Worm (Caenorhabditis elegans) whole organism, L3 larva: ENCODE data around the gene F42G4.5.

Experiments used
- R02D3.7 ChIP-seq: fragments of 150-350 bp; optimal IDR thresholded peaks from 2 replicates; lab custom pipeline; 2014; ENCODE audit warnings: missing biosample characterization, missing genetic modification characterization
- aly-2 ChIP-seq: fragments of 150-350 bp; optimal IDR thresholded peaks from 2 replicates; lab custom pipeline; 2014; ENCODE audit warnings: missing biosample characterization, missing genetic modification characterization
- ama-1 ChIP-seq: fragments of 150-350 bp; optimal IDR thresholded peaks from 2 replicates; lab custom pipeline; 2018
- ceh-16 ChIP-seq: sonication (generic microtip); optimal IDR thresholded peaks from 2 replicates; lab custom pipeline; 2017; ENCODE audit warnings: missing biosample characterization, missing genetic modification characterization
- ceh-82 ChIP-seq: fragments of 150-350 bp; optimal IDR thresholded peaks from 2 replicates; lab custom pipeline; 2014; ENCODE audit warnings: missing biosample characterization, missing genetic modification characterization
- ceh-9 ChIP-seq: sonication (generic microtip); optimal IDR thresholded peaks from 2 replicates; lab custom pipeline; 2018; ENCODE audit warnings: missing biosample characterization, missing genetic modification characterization
- daf-12 ChIP-seq: fragments of 150-350 bp; optimal IDR thresholded peaks from 2 replicates; lab custom pipeline; 2014; ENCODE audit warnings: missing biosample characterization, missing genetic modification reagents, missing genetic modification characterization
- egl-27 ChIP-seq: sonication (generic microtip); optimal IDR thresholded peaks from 4 replicates; lab custom pipeline; 2017; ENCODE audit warnings: missing biosample characterization, missing genetic modification reagents, missing genetic modification characterization
- egl-5 ChIP-seq: fragments of 150-350 bp; optimal IDR thresholded peaks from 2 replicates; lab custom pipeline; 2017; ENCODE audit warnings: missing biosample characterization, missing genetic modification reagents, missing genetic modification characterization, inconsistent platforms
- elt-2 ChIP-seq: sonication (generic microtip); optimal IDR thresholded peaks from 2 replicates; lab custom pipeline; 2016; ENCODE audit warnings: missing genetic modification reagents, mild to moderate bottlenecking, missing genetic modification characterization, missing compliant biosample characterization
- elt-3 ChIP-seq, 3 experiments: fragments of 150-350 bp in 1 of 3; sonication (generic microtip) in 2 of 3; optimal IDR thresholded peaks; 2 replicates in 2 of 3; 4 replicates in 1 of 3; lab custom pipeline; 2014 to 2017; ENCODE audit warnings: missing biosample characterization in 3 of 3, missing genetic modification characterization in 3 of 3
- eor-1 ChIP-seq, 2 experiments: fragments of 150-350 bp; optimal IDR thresholded peaks; 2 replicates each; lab custom pipeline; 2014 to 2018; ENCODE audit warnings: missing biosample characterization in 2 of 2, missing genetic modification characterization in 2 of 2
- fkh-10 ChIP-seq: sonication (generic microtip); optimal IDR thresholded peaks from 2 replicates; lab custom pipeline; 2017; ENCODE audit warnings: missing biosample characterization, missing genetic modification reagents, missing genetic modification characterization
- fkh-2 ChIP-seq: fragments of 150-350 bp; optimal IDR thresholded peaks from 2 replicates; lab custom pipeline; 2014; ENCODE audit warnings: missing biosample characterization, missing genetic modification reagents, missing genetic modification characterization
- hmg-11 ChIP-seq: sonication (generic microtip); optimal IDR thresholded peaks from 2 replicates; lab custom pipeline; 2016; ENCODE audit warnings: missing genetic modification characterization, missing compliant biosample characterization
- lin-15B ChIP-seq: fragments of 150-350 bp; optimal IDR thresholded peaks from 2 replicates; lab custom pipeline; 2014; ENCODE audit warnings: missing biosample characterization, missing genetic modification characterization
- lin-39 ChIP-seq: fragments of 150-350 bp; optimal IDR thresholded peaks from 2 replicates; lab custom pipeline; 2018; ENCODE audit warnings: missing biosample characterization, missing genetic modification reagents, missing genetic modification characterization
- lsy-12 ChIP-seq: sonication (generic microtip); optimal IDR thresholded peaks from 2 replicates; lab custom pipeline; 2016; ENCODE audit warnings: mild to moderate bottlenecking, missing genetic modification characterization, missing compliant biosample characterization
- mml-1 ChIP-seq: fragments of 150-350 bp; sonication (generic microtip); optimal IDR thresholded peaks from 3 replicates; lab custom pipeline; 2014; ENCODE audit warnings: missing biosample characterization, missing genetic modification characterization
- nfya-1 ChIP-seq: sonication (generic microtip); optimal IDR thresholded peaks from 2 replicates; lab custom pipeline; 2017; ENCODE audit warnings: missing genetic modification characterization, mild to moderate bottlenecking, missing compliant biosample characterization, antibody characterized with exemption, moderate library complexity; ENCODE audit not compliant: insufficient read depth
- nhr-11 ChIP-seq: fragments of 150-350 bp; optimal IDR thresholded peaks from 2 replicates; lab custom pipeline; 2014; ENCODE audit warnings: missing biosample characterization, missing genetic modification characterization
- nhr-12 ChIP-seq: fragments of 150-350 bp; optimal IDR thresholded peaks from 2 replicates; lab custom pipeline; 2014; ENCODE audit warnings: missing biosample characterization, missing genetic modification characterization
- nhr-23 ChIP-seq: fragments of 150-350 bp; optimal IDR thresholded peaks from 2 replicates; lab custom pipeline; 2014; ENCODE audit warnings: missing biosample characterization, missing genetic modification reagents, missing genetic modification characterization
- nhr-237 ChIP-seq: fragments of 150-350 bp; optimal IDR thresholded peaks from 2 replicates; lab custom pipeline; 2014; ENCODE audit warnings: missing biosample characterization, missing genetic modification characterization
- nhr-25 ChIP-seq: sonication (generic microtip); optimal IDR thresholded peaks from 2 replicates; lab custom pipeline; 2017; ENCODE audit warnings: missing biosample characterization, missing genetic modification characterization
- nhr-28 ChIP-seq: fragments of 150-350 bp; optimal IDR thresholded peaks from 2 replicates; lab custom pipeline; 2014; ENCODE audit warnings: missing biosample characterization, missing genetic modification characterization
- nhr-43 ChIP-seq: sonication (generic microtip); optimal IDR thresholded peaks from 2 replicates; lab custom pipeline; 2016; ENCODE audit warnings: mild to moderate bottlenecking, missing genetic modification characterization, missing compliant biosample characterization; ENCODE audit not compliant: poor library complexity, severe bottlenecking
- nhr-67 ChIP-seq: fragments of 150-350 bp; optimal IDR thresholded peaks from 2 replicates; lab custom pipeline; 2014; ENCODE audit warnings: missing biosample characterization, missing genetic modification characterization
- nhr-76 ChIP-seq: fragments of 150-350 bp; sonication (generic microtip); optimal IDR thresholded peaks from 5 replicates; lab custom pipeline; 2014; ENCODE audit warnings: missing biosample characterization, missing genetic modification characterization
- pqm-1 ChIP-seq: fragments of 150-350 bp; optimal IDR thresholded peaks from 2 replicates; lab custom pipeline; 2017; ENCODE audit warnings: missing biosample characterization, missing genetic modification characterization, inconsistent platforms
- skn-1 ChIP-seq: fragments of 150-350 bp; optimal IDR thresholded peaks from 2 replicates; lab custom pipeline; 2014; ENCODE audit warnings: missing biosample characterization, missing genetic modification characterization
- snpc-4 ChIP-seq: fragments of 150-350 bp; optimal IDR thresholded peaks from 2 replicates; lab custom pipeline; 2014; ENCODE audit warnings: missing biosample characterization, missing genetic modification characterization
- tbx-2 ChIP-seq: sonication (generic microtip); optimal IDR thresholded peaks from 2 replicates; lab custom pipeline; 2016; ENCODE audit warnings: mild to moderate bottlenecking, missing genetic modification characterization, missing compliant biosample characterization
- unc-39 ChIP-seq: sonication (generic microtip); optimal IDR thresholded peaks from 4 replicates; lab custom pipeline; 2017; ENCODE audit warnings: missing biosample characterization, missing genetic modification characterization
- ztf-11 ChIP-seq: fragments of 150-350 bp; optimal IDR thresholded peaks from 2 replicates; lab custom pipeline; 2014; ENCODE audit warnings: missing biosample characterization, missing genetic modification characterization

Gene F42G4.5

DNA sequence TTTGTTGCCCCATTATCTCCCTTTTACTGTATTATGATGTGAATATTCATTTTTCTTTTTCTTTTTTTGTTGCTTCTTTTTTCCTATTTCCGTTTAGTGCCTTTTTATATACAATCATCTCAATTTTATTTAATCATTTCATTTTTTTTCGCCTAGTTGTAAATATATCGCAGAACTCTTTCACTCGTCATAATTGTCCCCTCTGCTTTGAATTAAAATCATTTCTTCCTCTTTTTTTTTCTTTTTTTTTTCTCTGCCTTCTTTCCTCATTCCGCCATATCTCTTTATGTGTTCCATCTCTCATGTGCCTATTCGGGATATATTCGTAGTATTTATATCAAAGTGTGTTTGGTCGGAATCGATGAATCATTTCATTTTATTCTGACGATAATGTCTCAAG lies 17.8 kb downstream of the F42G4.5 start, which contains the start of gene Y81G3A.4:
Gene Y81G3A.4, plus strand, starts transcription at position 301 of the 400 bp plus-strand sequence.
- TF ChIP-seq fkh-2 (tag; lab: Kevin White, UChicago), result no peak
- TF ChIP-seq nhr-237 (tag; lab: Kevin White, UChicago), result no peak
- no peak for TF ChIP-seq R02D3.7
- TF ChIP-seq lsy-12 (tag; lab: Kevin White, UChicago), result no peak
- no peak for TF ChIP-seq aly-2 (tag; lab: Kevin White, UChicago)
- no peak for TF ChIP-seq egl-27 (tag; lab: Kevin White, UChicago)

DNA sequence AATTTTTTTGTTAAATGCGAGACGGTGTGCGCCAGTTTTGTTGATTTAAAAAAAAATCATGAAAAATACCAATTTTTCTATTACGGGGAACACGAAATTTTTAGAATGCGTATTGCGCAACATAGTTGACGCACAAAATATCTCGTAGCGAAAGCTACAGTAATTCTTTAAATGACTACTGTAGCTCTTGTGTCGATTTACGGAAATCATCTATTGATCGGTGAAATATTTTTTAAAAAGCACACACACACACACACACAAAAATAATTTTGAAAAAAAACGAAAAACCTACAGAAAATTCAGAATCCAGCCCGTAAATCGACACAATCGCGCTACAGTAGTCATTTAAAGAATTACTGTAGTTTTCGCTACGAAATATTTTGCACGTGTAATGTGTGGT lies 18.6 kb downstream of the F42G4.5 start:
- no peak for TF ChIP-seq lin-15B (tag; lab: Kevin White, UChicago)
- no peak for TF ChIP-seq hmg-11 (tag; lab: Kevin White, UChicago)
- no peak for TF ChIP-seq tbx-2 (tag; lab: Kevin White, UChicago)
- TF ChIP-seq eor-1 (tag; optimal IDR thresholded peaks at IDR 0.05; lab: Kevin White, UChicago), result no peak
- no peak for TF ChIP-seq lsy-12 (tag; lab: Kevin White, UChicago)
- TF ChIP-seq nfya-1, result no peak
- no peak for TF ChIP-seq lin-39 (tag; lab: Kevin White, UChicago)
- no peak for TF ChIP-seq pqm-1 (tag; lab: Kevin White, UChicago)
- no peak for TF ChIP-seq fkh-10
- no peak for TF ChIP-seq ama-1 (lab: Kevin White, UChicago)

DNA sequence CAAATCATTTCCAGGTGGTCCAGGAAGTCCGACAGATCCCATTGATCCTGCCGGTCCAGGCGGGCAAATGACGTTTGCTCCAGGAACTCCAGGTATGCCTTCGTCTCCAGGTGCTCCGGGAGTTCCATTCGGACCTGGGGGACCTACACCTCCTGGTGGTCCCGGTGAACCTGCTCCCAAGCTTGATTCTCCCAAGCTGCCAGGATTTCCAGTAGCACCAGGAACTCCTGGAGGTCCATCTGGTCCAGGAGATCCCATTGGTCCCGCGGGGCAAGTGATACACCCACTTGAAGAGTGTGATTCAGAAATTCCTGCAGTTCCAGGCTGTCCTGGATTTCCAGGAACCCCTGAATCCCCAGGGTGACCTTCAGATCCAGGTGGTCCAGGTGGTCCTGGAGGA lies 23.1 kb downstream of the F42G4.5 start:
- TF ChIP-seq ceh-82 (tag; lab: Kevin White, UChicago) (no peak), nhr-237 (tag; lab: Kevin White, UChicago) (no peak), nhr-67 (tag; lab: Kevin White, UChicago) (no peak), nhr-43 (no peak), mml-1 (tag; lab: Kevin White, UChicago) (no peak), skn-1 (no peak), hmg-11 (tag; lab: Kevin White, UChicago) (no peak), nhr-28 (tag; lab: Kevin White, UChicago) (no peak), fkh-10 (no peak), egl-27 (tag; lab: Kevin White, UChicago) (no peak), egl-5 (tag; lab: Kevin White, UChicago) (no peak), unc-39 (tag; lab: Kevin White, UChicago) (no peak), ztf-11 (tag; lab: Kevin White, UChicago) (no peak), lsy-12 (tag; lab: Kevin White, UChicago) (no peak), nhr-12 (tag; lab: Kevin White, UChicago) (no peak), ceh-16 (tag; lab: Kevin White, UChicago) (no peak), elt-2 (tag; lab: Kevin White, UChicago) (no peak), nhr-25 (tag; lab: Kevin White, UChicago) (no peak)

DNA sequence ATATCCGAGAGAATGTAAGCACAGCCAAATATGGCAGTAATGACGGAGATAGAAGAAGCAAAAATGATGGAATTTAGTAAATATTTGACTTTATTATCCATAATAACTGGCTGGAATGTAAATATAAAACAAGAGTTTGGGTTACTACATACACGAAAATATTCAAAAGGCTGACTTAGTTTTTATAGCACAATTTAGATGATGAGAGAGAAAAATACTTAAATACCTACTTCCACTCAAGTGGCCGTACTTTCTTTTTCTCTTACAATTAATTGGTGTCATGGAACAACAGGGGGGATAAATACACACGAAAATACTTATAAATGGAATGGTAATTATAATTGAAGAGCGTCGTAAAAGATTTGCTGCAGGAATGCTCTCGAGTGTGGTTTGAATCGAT lies 24.9 kb downstream of the F42G4.5 start, which contains the start of gene col-86:
Gene col-86, minus strand, starts transcription at position 101 of the 400 bp plus-strand sequence.
- TF ChIP-seq nhr-11 (tag; lab: Kevin White, UChicago) (no peak), nhr-76 (tag; lab: Kevin White, UChicago) (no peak), mml-1 (tag; lab: Kevin White, UChicago) (no peak), ceh-9 (tag; lab: Kevin White, UChicago) (no peak), skn-1 (no peak), elt-3 (tag; optimal IDR thresholded peaks at IDR 0.05; lab: Kevin White, UChicago) (no peak), hmg-11 (tag; lab: Kevin White, UChicago) (no peak), pqm-1 (tag; lab: Kevin White, UChicago) (no peak), nhr-12 (tag; lab: Kevin White, UChicago) (no peak), daf-12 (no peak), aly-2 (tag; lab: Kevin White, UChicago) (no peak), nhr-43 (no peak), elt-2 (tag; lab: Kevin White, UChicago) (no peak), fkh-10 (no peak)

DNA sequence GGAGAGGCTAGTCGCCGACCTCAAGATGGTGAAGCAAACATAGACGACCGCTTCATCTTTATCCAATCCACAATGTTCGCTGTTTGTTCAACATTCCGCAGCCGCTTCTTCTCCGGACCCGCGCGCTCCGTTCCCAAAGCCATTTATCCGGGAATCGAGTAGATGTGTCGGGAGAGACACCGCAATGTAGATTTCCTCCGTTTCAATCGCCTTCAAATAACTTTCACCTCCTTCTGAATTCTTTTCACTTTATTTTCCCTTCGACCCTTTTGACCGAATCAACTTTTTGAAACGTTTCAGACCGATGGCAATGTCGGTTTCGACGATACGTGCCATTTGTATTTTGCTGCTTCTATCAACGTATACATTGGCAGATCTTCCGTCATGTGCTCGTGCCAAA lies 34.4 kb downstream of the F42G4.5 start, which contains the start of gene pqn-32:
Gene pqn-32, plus strand, starts transcription at position 301 of the 400 bp plus-strand sequence.
- TF ChIP-seq elt-2 (tag; lab: Kevin White, UChicago), result no peak
- TF ChIP-seq snpc-4 (tag; lab: Kevin White, UChicago), result no peak
- no peak for TF ChIP-seq nhr-23 (tag; lab: Kevin White, UChicago)
- no peak for TF ChIP-seq nhr-28 (tag; lab: Kevin White, UChicago)
- no peak for TF ChIP-seq mml-1 (tag; lab: Kevin White, UChicago)
- TF ChIP-seq, all 47 proteins: peak for 0
